Worm (Caenorhabditis elegans) whole organism, late embryonic: ENCODE results near the gene T16H12.3.

Source experiments
- ceh-34 ChIP-seq: sonication (generic microtip); optimal IDR thresholded peaks from 2 replicates; lab custom pipeline; 2016; ENCODE audit warnings: mild to moderate bottlenecking, missing genetic modification characterization, missing compliant biosample characterization
- ceh-45 ChIP-seq: fragments of 200-800 bp; sonication (Bioruptor generic); IDR thresholded peaks from 2 replicates; pipeline ENCODE4 v1.3.6; 2022; ENCODE audit warnings: missing genetic modification reagents, missing genetic modification characterization, missing compliant biosample characterization
- ceh-6 ChIP-seq: fragments of 200-800 bp; sonication (Bioruptor generic); optimal IDR thresholded peaks from 2 replicates; lab custom pipeline; 2018; ENCODE audit warnings: mild to moderate bottlenecking, missing genetic modification characterization, missing compliant biosample characterization
- dve-1 ChIP-seq: sonication (generic microtip); optimal IDR thresholded peaks from 2 replicates; lab custom pipeline; 2017; ENCODE audit warnings: antibody characterized with exemption, mild to moderate bottlenecking, missing genetic modification characterization, missing compliant biosample characterization
- hlh-30 ChIP-seq: sonication (generic microtip); optimal IDR thresholded peaks from 2 replicates; lab custom pipeline; 2017; ENCODE audit warnings: antibody characterized with exemption, missing genetic modification characterization, missing compliant biosample characterization; ENCODE audit not compliant: insufficient read depth
- lin-11 ChIP-seq: fragments of 200-800 bp; sonication (Bioruptor generic); optimal IDR thresholded peaks from 2 replicates; lab custom pipeline; 2018; ENCODE audit warnings: mild to moderate bottlenecking, missing genetic modification characterization, missing compliant biosample characterization
- mec-3 ChIP-seq: sonication (generic microtip); optimal IDR thresholded peaks from 2 replicates; lab custom pipeline; 2016; ENCODE audit warnings: borderline replicate concordance, missing genetic modification characterization, missing compliant biosample characterization
- nfya-1 ChIP-seq: sonication (generic microtip); optimal IDR thresholded peaks from 2 replicates; lab custom pipeline; 2017; ENCODE audit warnings: missing genetic modification characterization, mild to moderate bottlenecking, missing compliant biosample characterization, antibody characterized with exemption, moderate library complexity
- npax-4 ChIP-seq: sonication (generic microtip); optimal IDR thresholded peaks from 2 replicates; lab custom pipeline; 2016; ENCODE audit warnings: missing genetic modification characterization, missing compliant biosample characterization
- pqm-1 ChIP-seq: sonication (generic microtip); optimal IDR thresholded peaks from 2 replicates; lab custom pipeline; 2016; ENCODE audit warnings: missing genetic modification characterization, missing compliant biosample characterization
- sox-4 ChIP-seq: sonication (generic microtip); optimal IDR thresholded peaks from 2 replicates; lab custom pipeline; 2017; ENCODE audit warnings: mild to moderate bottlenecking, missing genetic modification characterization, inconsistent platforms, missing compliant biosample characterization
- tbx-2 ChIP-seq: sonication (generic microtip); optimal IDR thresholded peaks from 2 replicates; lab custom pipeline; 2016; ENCODE audit warnings: missing genetic modification characterization, missing compliant biosample characterization

ce11 chrIII:10076042-10076441 is 7.0 kb downstream of the T16H12.3 start:
- peak; percentile 87 for TF ChIP-seq nfya-1 (tag; lab: Kevin White, UChicago)
- TF ChIP-seq mec-3 (tag; lab: Kevin White, UChicago) = no peak
- no peak for TF ChIP-seq dve-1 (tag; lab: Kevin White, UChicago)
- no peak for TF ChIP-seq sox-4 (tag; lab: Kevin White, UChicago)
- no peak for TF ChIP-seq tbx-2 (tag; lab: Kevin White, UChicago)
- no peak for TF ChIP-seq lin-11
- TF ChIP-seq ceh-6 (GFP tag; lab: Kevin White, UChicago) = no peak
- no peak for TF ChIP-seq ceh-45 (GFP tag; lab: Robert Waterston, UW)
- TF ChIP-seq hlh-30 (tag; lab: Kevin White, UChicago) = no peak
- no peak for TF ChIP-seq pqm-1 (tag; lab: Kevin White, UChicago)
- TF ChIP-seq ceh-34 (tag; lab: Kevin White, UChicago) = no peak
- no peak for TF ChIP-seq npax-4 (tag; lab: Kevin White, UChicago)
